Worm (Caenorhabditis elegans) whole organism, L4 larva: ENCODE measurements around the gene F28E10.4.
A peak's percentile ranks its signal among the peaks of the same experiment; 100 is the strongest.

Source experiments
- F37D6.2 ChIP-seq: sonication (generic microtip); optimal IDR thresholded peaks from 2 replicates; lab custom pipeline; 2016; ENCODE audit warnings: mild to moderate bottlenecking, missing genetic modification characterization, missing compliant biosample characterization
- R02D3.7 ChIP-seq: fragments of 150-350 bp; sonication (generic microtip); optimal IDR thresholded peaks from 3 replicates; lab custom pipeline; 2014; ENCODE audit warnings: missing biosample characterization, missing genetic modification characterization
- T26A8.4 ChIP-seq: fragments of 200-800 bp; sonication (Bioruptor generic); IDR thresholded peaks from 2 replicates; pipeline ENCODE4 v1.3.6; 2022; ENCODE audit warnings: missing genetic modification characterization, missing compliant biosample characterization
- Y48G9A.11 ChIP-seq: fragments of 200-800 bp; sonication (Bioruptor generic); IDR thresholded peaks from 2 replicates; pipeline ENCODE4 v1.3.6; 2022; ENCODE audit warnings: missing genetic modification reagents, missing genetic modification characterization, missing compliant biosample characterization
- aha-1 ChIP-seq: fragments of 150-350 bp; peaks from one replicate; lab custom pipeline; 2014; ENCODE audit warnings: missing biosample characterization, missing genetic modification characterization
- ceh-28 ChIP-seq: fragments of 150-350 bp; optimal IDR thresholded peaks from 2 replicates; lab custom pipeline; 2014; ENCODE audit warnings: missing biosample characterization, missing genetic modification reagents, missing genetic modification characterization
- ces-1 ChIP-seq: fragments of 150-350 bp; sonication (generic microtip); optimal IDR thresholded peaks from 4 replicates; lab custom pipeline; 2014; ENCODE audit warnings: missing biosample characterization, missing genetic modification reagents, missing genetic modification characterization
- ctbp-1 ChIP-seq: fragments of 200-800 bp; sonication (Bioruptor generic); IDR thresholded peaks from 2 replicates; pipeline ENCODE4 v1.3.6; 2022; ENCODE audit warnings: missing genetic modification reagents, missing genetic modification characterization, missing compliant biosample characterization
- daf-16 ChIP-seq, 3 experiments: sonication (generic microtip); optimal IDR thresholded peaks; 2 replicates each; lab custom pipeline; 2016 to 2017; ENCODE audit warnings: missing genetic modification characterization in 3 of 3, missing genetic modification reagents in 3 of 3, mild to moderate bottlenecking in 2 of 3, missing compliant biosample characterization in 2 of 3, missing biosample characterization in 1 of 3, moderate library complexity in 1 of 3
- dmd-9 ChIP-seq: fragments of 200-800 bp; sonication (Bioruptor generic); IDR thresholded peaks from 2 replicates; pipeline ENCODE4 v1.3.6; 2022; ENCODE audit warnings: missing genetic modification reagents, missing genetic modification characterization, missing compliant biosample characterization
- dve-1 ChIP-seq: sonication (generic microtip); optimal IDR thresholded peaks from 2 replicates; lab custom pipeline; 2017; ENCODE audit warnings: antibody characterized with exemption, mild to moderate bottlenecking, missing genetic modification characterization, missing compliant biosample characterization; ENCODE audit not compliant: insufficient read depth
- egl-27 ChIP-seq: sonication (generic microtip); optimal IDR thresholded peaks from 3 replicates; lab custom pipeline; 2017; ENCODE audit warnings: missing biosample characterization, missing genetic modification reagents, missing genetic modification characterization
- egl-43 ChIP-seq: fragments of 200-800 bp; sonication (Bioruptor generic); IDR thresholded peaks from 2 replicates; pipeline ENCODE4 v1.3.6; 2022; ENCODE audit warnings: missing genetic modification reagents, missing genetic modification characterization, missing compliant biosample characterization
- fkh-10 ChIP-seq: fragments of 150-350 bp; optimal IDR thresholded peaks from 2 replicates; lab custom pipeline; 2014; ENCODE audit warnings: missing biosample characterization, missing genetic modification reagents, missing genetic modification characterization
- fos-1 ChIP-seq: fragments of 150-350 bp; optimal IDR thresholded peaks from 2 replicates; lab custom pipeline; 2014; ENCODE audit warnings: missing biosample characterization, missing genetic modification characterization
- hlh-30 ChIP-seq: sonication (generic microtip); optimal IDR thresholded peaks from 2 replicates; lab custom pipeline; 2017; ENCODE audit warnings: antibody characterized with exemption, mild to moderate bottlenecking, missing genetic modification characterization, missing compliant biosample characterization; ENCODE audit not compliant: insufficient read depth
- hmg-1.1 ChIP-seq: fragments of 200-800 bp; sonication (Bioruptor generic); IDR thresholded peaks from 2 replicates; pipeline ENCODE4 v1.3.6; 2022; ENCODE audit warnings: missing genetic modification reagents, missing genetic modification characterization, missing compliant biosample characterization
- jun-1 ChIP-seq: fragments of 150-350 bp; optimal IDR thresholded peaks from 2 replicates; lab custom pipeline; 2014; ENCODE audit warnings: missing biosample characterization, missing genetic modification reagents, missing genetic modification characterization
- lim-7 ChIP-seq: fragments of 200-800 bp; sonication (Bioruptor generic); IDR thresholded peaks from 2 replicates; pipeline ENCODE4 v1.3.6; 2022; ENCODE audit warnings: missing genetic modification characterization, missing compliant biosample characterization
- lin-13 ChIP-seq: fragments of 150-350 bp; optimal IDR thresholded peaks from 2 replicates; lab custom pipeline; 2014; ENCODE audit warnings: missing biosample characterization, missing genetic modification reagents, missing genetic modification characterization
- lin-29 ChIP-seq: fragments of 200-800 bp; sonication (Bioruptor generic); IDR thresholded peaks from 2 replicates; pipeline ENCODE4 v1.3.6; 2022; ENCODE audit warnings: missing genetic modification reagents, missing genetic modification characterization, missing compliant biosample characterization
- madf-9 ChIP-seq: fragments of 200-800 bp; sonication (Bioruptor generic); conservative IDR thresholded peaks from 2 replicates; pipeline ENCODE4 v1.3.6; 2022; ENCODE audit warnings: missing genetic modification reagents, missing genetic modification characterization, missing compliant biosample characterization
- mdl-1 ChIP-seq, 2 experiments: fragments of 150-350 bp in 1 of 2; sonication (generic microtip) in 1 of 2; optimal IDR thresholded peaks; 2 replicates each; lab custom pipeline; 2014 to 2017; ENCODE audit warnings: missing biosample characterization in 2 of 2, missing genetic modification characterization in 2 of 2
- mdt-29 ChIP-seq: fragments of 200-800 bp; sonication (Bioruptor generic); IDR thresholded peaks from 2 replicates; pipeline ENCODE4 v1.3.6; 2022; ENCODE audit warnings: missing genetic modification reagents, missing genetic modification characterization, missing compliant biosample characterization
- mxl-2 ChIP-seq: fragments of 200-800 bp; sonication (Bioruptor generic); conservative IDR thresholded peaks from 2 replicates; pipeline ENCODE4 v1.3.6; 2022; ENCODE audit warnings: missing genetic modification reagents, missing genetic modification characterization, missing compliant biosample characterization
- mxl-3 ChIP-seq: fragments of 200-800 bp; sonication (Bioruptor generic); optimal IDR thresholded peaks from 2 replicates; lab custom pipeline; 2018; ENCODE audit warnings: mild to moderate bottlenecking, missing genetic modification characterization, missing compliant biosample characterization
- nhr-10 ChIP-seq: fragments of 150-350 bp; optimal IDR thresholded peaks from 2 replicates; lab custom pipeline; 2014; ENCODE audit warnings: missing biosample characterization, missing genetic modification characterization
- nhr-11 ChIP-seq: fragments of 150-350 bp; optimal IDR thresholded peaks from 2 replicates; lab custom pipeline; 2014; ENCODE audit warnings: missing biosample characterization, missing genetic modification characterization
- nhr-25 ChIP-seq: sonication (generic microtip); optimal IDR thresholded peaks from 2 replicates; lab custom pipeline; 2017; ENCODE audit warnings: missing genetic modification characterization, mild to moderate bottlenecking, missing compliant biosample characterization, antibody characterized with exemption, moderate library complexity, borderline replicate concordance; ENCODE audit not compliant: insufficient read depth
- pha-4 ChIP-seq, 2 experiments: fragments of 150-350 bp in 1 of 2; fragments of 200-800 bp in 1 of 2; sonication (Bioruptor generic) in 1 of 2; IDR thresholded peaks in 1 of 2; optimal IDR thresholded peaks in 1 of 2; 2 replicates each; pipeline versions ENCODE4 v1.3.6 to Lab custom; 2014 to 2022; ENCODE audit warnings: missing genetic modification characterization in 2 of 2, missing genetic modification reagents in 2 of 2, missing biosample characterization in 1 of 2, missing compliant biosample characterization in 1 of 2
- pqm-1 ChIP-seq: sonication (generic microtip); optimal IDR thresholded peaks from 2 replicates; lab custom pipeline; 2017; ENCODE audit warnings: missing biosample characterization, missing genetic modification characterization
- saeg-2 ChIP-seq: fragments of 200-800 bp; sonication (Bioruptor generic); IDR thresholded peaks from 2 replicates; pipeline ENCODE4 v1.3.6; 2022; ENCODE audit warnings: missing genetic modification reagents, missing genetic modification characterization, missing compliant biosample characterization
- unc-62 ChIP-seq, 3 experiments: fragments of 150-350 bp in 1 of 3; sonication (generic microtip); optimal IDR thresholded peaks in 2 of 3; peaks in 1 of 3; 1 replicate in 1 of 3; 2 replicates in 2 of 3; lab custom pipeline; 2014 to 2017; ENCODE audit warnings: missing biosample characterization in 3 of 3, missing genetic modification characterization in 3 of 3, missing genetic modification reagents in 3 of 3, missing genotype in 1 of 3
- zfp-3 ChIP-seq: fragments of 200-800 bp; sonication (Bioruptor generic); conservative IDR thresholded peaks from 2 replicates; pipeline ENCODE4 v1.3.6; 2022; ENCODE audit warnings: missing genetic modification reagents, missing genetic modification characterization, missing compliant biosample characterization
- ztf-11 ChIP-seq: fragments of 150-350 bp; optimal IDR thresholded peaks from 2 replicates; lab custom pipeline; 2014; ENCODE audit warnings: missing biosample characterization, missing genetic modification characterization

The F28E10.4 gene

DNA sequence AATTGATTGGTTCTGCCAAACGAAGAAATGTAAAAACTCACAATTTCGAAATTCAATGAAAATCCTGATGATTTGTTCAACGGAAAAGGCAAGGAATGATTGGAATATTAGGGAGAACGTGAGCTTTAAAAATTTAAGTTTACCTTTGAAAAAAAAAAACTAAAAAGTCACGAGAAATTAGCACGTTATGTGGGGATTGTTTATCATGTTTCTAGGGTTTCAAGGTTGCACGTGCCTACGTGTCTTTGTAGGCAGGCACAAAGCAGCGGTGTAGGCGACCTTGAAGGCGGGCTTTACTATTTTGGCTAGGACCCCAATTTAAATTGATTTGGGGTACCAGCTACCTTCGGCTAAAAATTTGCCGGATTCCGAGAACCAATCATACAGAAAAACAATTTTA lies at the start of gene F28E10.4:
Gene F28E10.4, minus strand, starts transcription at position 101 of the 400 bp plus-strand sequence.
- TF ChIP-seq lin-13 (no peak), unc-62 (GFP tag; optimal IDR thresholded peaks at IDR 0.05 in 1 of 2; lab: Kevin White, UChicago) (peak in 1 of 2 experiments; percentile 86), unc-62 (tag; optimal IDR thresholded peaks at IDR 0.05; lab: Kevin White, UChicago) (no peak)

DNA sequence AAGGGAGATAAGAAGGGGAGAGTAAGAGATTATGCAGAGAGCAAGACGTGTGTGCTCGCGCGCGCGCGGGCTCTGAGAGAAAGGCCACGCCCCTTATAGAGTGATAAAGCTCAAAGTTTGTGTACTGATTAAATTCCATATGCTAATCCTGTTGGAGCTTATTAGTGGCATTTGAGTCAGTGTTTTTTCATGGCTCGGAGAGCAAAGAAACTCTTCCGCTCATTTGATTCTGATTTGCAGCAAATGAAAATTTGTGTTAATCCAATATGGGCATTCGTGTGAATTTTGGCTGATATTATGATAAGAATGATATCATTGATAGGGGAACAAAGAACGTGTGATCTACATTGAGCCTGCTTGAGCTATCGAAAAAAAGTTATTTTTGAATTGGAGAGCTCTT lies 46.3 kb upstream of the F28E10.4 start:
- TF ChIP-seq aha-1 (tag; lab: Kevin White, UChicago), result peak; percentile 44
- 0 out of 2 replicates have a peak, but pooled peaks have one; percentile 37 for TF ChIP-seq dmd-9 (GFP tag; lab: Robert Waterston, UW)
- peak; percentile 25 for TF ChIP-seq nhr-11 (tag; lab: Kevin White, UChicago)
- no peak for TF ChIP-seq dve-1 (tag; lab: Kevin White, UChicago)

DNA sequence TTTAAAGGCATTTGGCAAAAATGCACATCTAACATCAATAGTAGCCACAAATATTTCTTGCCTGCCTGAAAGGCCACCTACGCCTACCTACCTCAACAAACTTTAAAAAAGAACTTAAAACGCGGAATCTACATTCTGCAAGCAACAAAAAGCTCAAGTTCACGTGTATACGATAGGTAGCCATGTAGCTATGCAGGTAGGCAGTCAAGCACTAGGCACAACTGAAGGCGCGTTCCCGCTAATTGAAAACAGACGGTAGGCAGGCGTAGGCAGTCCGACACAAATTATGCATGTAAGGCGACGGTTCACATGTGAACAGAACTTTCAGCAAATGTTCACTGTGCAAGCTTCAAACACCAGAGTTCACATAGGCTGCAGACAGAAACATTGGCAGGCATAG lies 45.4 kb upstream of the F28E10.4 start:
- TF ChIP-seq lim-7 (GFP tag; lab: Robert Waterston, UW) (no peak), egl-43 (GFP tag; lab: Robert Waterston, UW) (no peak), mxl-2 (no peak), nhr-25 (tag; lab: Kevin White, UChicago) (no peak), unc-62 (GFP tag; optimal IDR thresholded peaks at IDR 0.05 in 1 of 2; lab: Kevin White, UChicago) (peak in 1 of 2 experiments; percentile 77), unc-62 (tag; optimal IDR thresholded peaks at IDR 0.05; lab: Kevin White, UChicago) (no peak), hmg-1.1 (no peak), R02D3.7 (no peak), hlh-30 (no peak), saeg-2 (GFP tag; lab: Robert Waterston, UW) (peak; percentile 35; the same call in 1 of the 2 replicates), Y48G9A.11 (GFP tag; lab: Robert Waterston, UW) (no peak), T26A8.4 (GFP tag; lab: Robert Waterston, UW) (no peak), zfp-3 (no peak), pqm-1 (tag; lab: Kevin White, UChicago) (no peak), lin-29 (no peak), daf-16 (GFP tag; optimal IDR thresholded peaks at IDR 0.05; lab: Kevin White, UChicago) (no peak), daf-16 (tag; optimal IDR thresholded peaks at IDR 0.05; lab: Kevin White, UChicago) (no peak), dmd-9 (GFP tag; lab: Robert Waterston, UW) (no peak), ces-1 (GFP tag; lab: Kevin White, UChicago) (no peak), fos-1 (tag; lab: Kevin White, UChicago) (no peak), mdt-29 (no peak), mxl-3 (GFP tag; lab: Kevin White, UChicago) (no peak), pha-4 (GFP tag; IDR thresholded peaks at IDR 0.05; lab: Robert Waterston, UW) (no peak), pha-4 (tag; optimal IDR thresholded peaks at IDR 0.05; lab: Kevin White, UChicago) (no peak), egl-27 (no peak), madf-9 (no peak), nhr-10 (tag; lab: Kevin White, UChicago) (no peak), jun-1 (tag; lab: Kevin White, UChicago) (no peak), aha-1 (tag; lab: Kevin White, UChicago) (peak; percentile 88)

DNA sequence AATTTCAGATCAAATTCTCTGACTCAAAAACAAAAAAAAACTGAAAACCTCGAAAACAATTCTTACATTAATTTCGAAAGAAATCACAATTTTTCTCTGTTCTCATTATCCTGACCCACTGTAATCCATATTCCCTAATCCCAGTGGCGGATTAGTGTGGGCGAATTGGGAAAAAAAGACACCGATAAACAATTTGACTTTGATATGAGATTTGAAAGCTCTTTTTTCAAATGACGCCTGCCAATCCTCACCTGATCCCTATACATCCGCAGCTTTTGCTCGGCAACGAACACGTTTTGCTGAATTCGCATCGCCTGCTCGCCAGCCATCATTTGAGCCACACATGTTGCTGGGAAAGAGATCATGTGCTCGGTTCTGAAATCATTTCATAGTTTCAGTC lies 44.5 kb upstream of the F28E10.4 start:
- TF ChIP-seq ctbp-1 (GFP tag; lab: Robert Waterston, UW) (no peak), aha-1 (tag; lab: Kevin White, UChicago) (peak; percentile 38), lim-7 (GFP tag; lab: Robert Waterston, UW) (0 out of 2 replicates have a peak, but pooled peaks have one; percentile 27), egl-27 (no peak)

DNA sequence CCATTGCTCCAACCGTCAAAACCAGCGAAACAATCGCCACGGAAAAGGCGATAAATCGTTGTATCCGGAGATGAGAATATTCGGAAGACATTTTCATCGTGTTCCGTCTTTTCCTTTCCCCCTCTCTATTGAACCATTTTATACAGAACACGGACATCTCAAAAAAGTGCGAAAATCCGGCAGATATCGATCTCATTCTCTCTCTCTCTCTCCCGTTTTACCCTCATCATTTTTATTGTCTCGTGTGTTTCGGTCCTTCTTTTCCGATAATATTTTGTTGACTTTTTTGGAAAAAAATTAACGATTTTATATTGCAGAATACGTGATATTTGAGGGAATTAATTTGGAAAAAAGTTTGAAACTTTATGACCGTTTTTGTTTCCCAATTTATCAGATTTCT lies 42.3 kb upstream of the F28E10.4 start, which contains the start of gene col-110:
Gene col-110, minus strand, starts transcription at position 101 of the 400 bp plus-strand sequence.
- no peak for TF ChIP-seq F37D6.2
- no peak for TF ChIP-seq ceh-28 (tag; lab: Kevin White, UChicago)
- no peak for TF ChIP-seq mdl-1 (tag; optimal IDR thresholded peaks at IDR 0.05; lab: Kevin White, UChicago)
- TF ChIP-seq unc-62 (GFP tag; optimal IDR thresholded peaks at IDR 0.05 in 1 of 2; lab: Kevin White, UChicago), result no peak
- TF ChIP-seq unc-62 (tag; optimal IDR thresholded peaks at IDR 0.05; lab: Kevin White, UChicago), result no peak
- no peak for TF ChIP-seq fkh-10 (GFP tag; lab: Kevin White, UChicago)
- no peak for TF ChIP-seq ztf-11
